Fruit fly (Drosophila melanogaster): ENCODE results near the gene Osi20.

Osi20 gene

dm6 chr3R:6339795-6340194 is at the start of gene Osi20:
Gene Osi20, plus strand, starts transcription at chr3R:6340095.
- TF ChIP-seq noc (tag; optimal IDR thresholded peaks at IDR 0.05), result no peak

- no peak for TF ChIP-seq noc (tag; optimal IDR thresholded peaks at IDR 0.05)
These were observed 49.6 kb upstream of the Osi20 start for dm6 chr3R:6290289-6290688.

- TF ChIP-seq noc (tag; optimal IDR thresholded peaks at IDR 0.05), result no peak
These were observed 48.5 kb upstream of the Osi20 start, which contains the start of gene Osi13 for dm6 chr3R:6291437-6291836. Gene Osi13, plus strand, starts transcription at chr3R:6291737.

dm6 chr3R:6294046-6294445 is 45.8 kb upstream of the Osi20 start:
- no peak for TF ChIP-seq noc (tag; optimal IDR thresholded peaks at IDR 0.05)

- TF ChIP-seq noc (tag; optimal IDR thresholded peaks at IDR 0.05), result no peak
These were observed 42.7 kb upstream of the Osi20 start for dm6 chr3R:6297164-6297563.

- TF ChIP-seq noc (tag; optimal IDR thresholded peaks at IDR 0.05), result no peak
These were observed 41.1 kb upstream of the Osi20 start, which contains the start of gene Osi14 for dm6 chr3R:6298828-6299227. Gene Osi14, plus strand, starts transcription at chr3R:6299128.

- TF ChIP-seq noc (tag; optimal IDR thresholded peaks at IDR 0.05), result no peak
These were observed 38.5 kb upstream of the Osi20 start, which contains the start of gene Osi15 for dm6 chr3R:6301257-6301839. Gene Osi15, plus strand, starts transcription at chr3R:6301804.

dm6 chr3R:6303738-6304137 is 36.2 kb upstream of the Osi20 start, which contains the start of gene CG46396:
Gene CG46396, plus strand, starts transcription at chr3R:6304038.
- TF ChIP-seq noc (tag; optimal IDR thresholded peaks at IDR 0.05), result no peak

- no peak for TF ChIP-seq noc (tag; optimal IDR thresholded peaks at IDR 0.05)
These were observed 34.9 kb upstream of the Osi20 start, which contains the start of gene Osi16 for dm6 chr3R:6304947-6305346. Gene Osi16, plus strand, starts transcription at chr3R:6305247.

dm6 chr3R:6306584-6306983 is 33.3 kb upstream of the Osi20 start, which contains the start of gene CG46026:
Gene CG46026, plus strand, starts transcription at chr3R:6306884.
- TF ChIP-seq noc (tag; optimal IDR thresholded peaks at IDR 0.05), result no peak

dm6 chr3R:6309676-6310075 is 30.2 kb upstream of the Osi20 start, which contains the start of gene CG31560:
Gene CG31560, plus strand, starts transcription at chr3R:6309976.
- TF ChIP-seq noc (tag; optimal IDR thresholded peaks at IDR 0.05), result no peak

- no peak for TF ChIP-seq noc (tag; optimal IDR thresholded peaks at IDR 0.05)
These were observed 28.1 kb upstream of the Osi20 start, which contains the start of gene Osi17 for dm6 chr3R:6311641-6312259. Gene Osi17, plus strand, starts transcription at chr3R:6311772.

dm6 chr3R:6315078-6315477 is 24.8 kb upstream of the Osi20 start:
- no peak for TF ChIP-seq noc (tag; optimal IDR thresholded peaks at IDR 0.05)

- no peak for TF ChIP-seq noc (tag; optimal IDR thresholded peaks at IDR 0.05)
These were observed 10.1 kb upstream of the Osi20 start, which contains the start of gene Osi18 for dm6 chr3R:6329774-6330298. Gene Osi18, plus strand, starts transcription at chr3R:6330248.

- TF ChIP-seq noc (tag; optimal IDR thresholded peaks at IDR 0.05), result no peak
These were observed 4.9 kb upstream of the Osi20 start, which contains the start of gene Osi19 for dm6 chr3R:6334906-6335433. Gene Osi19, plus strand, starts transcription at chr3R:6335362.

- TF ChIP-seq noc (tag; optimal IDR thresholded peaks at IDR 0.05), result no peak
These were observed 2.5 kb upstream of the Osi20 start for dm6 chr3R:6337397-6337796.

- TF ChIP-seq noc (tag; optimal IDR thresholded peaks at IDR 0.05), result no peak
These were observed 1.8 kb downstream of the Osi20 start, which contains the start of gene CG17917 for dm6 chr3R:6341668-6342067. Gene CG17917, plus strand, starts transcription at chr3R:6341968.
